Fruit fly (Drosophila melanogaster): ENCODE measurements around the gene jv.

dm6 chr3L:6612637-6613036 is 23.4 kb upstream of the jv start:
- TF ChIP-seq CG8478 (optimal IDR thresholded peaks at IDR 0.05) (no peak), CTCF (optimal IDR thresholded peaks at IDR 0.05) (no peak)

All from S2 (cell line).